Worm (Caenorhabditis elegans) whole organism, L4/young adult: ENCODE results near the gene srsx-14.

Source experiments
- dao-5 ChIP-seq: sonication (generic microtip); optimal IDR thresholded peaks from 2 replicates; lab custom pipeline; 2016; ENCODE audit warnings: missing genotype, missing genetic modification characterization, moderate library complexity, missing compliant biosample characterization
- him-1 ChIP-seq: sonication (generic microtip); optimal IDR thresholded peaks from 2 replicates; lab custom pipeline; 2016; ENCODE audit warnings: missing genotype, missing genetic modification reagents, missing genetic modification characterization, missing compliant biosample characterization

DNA sequence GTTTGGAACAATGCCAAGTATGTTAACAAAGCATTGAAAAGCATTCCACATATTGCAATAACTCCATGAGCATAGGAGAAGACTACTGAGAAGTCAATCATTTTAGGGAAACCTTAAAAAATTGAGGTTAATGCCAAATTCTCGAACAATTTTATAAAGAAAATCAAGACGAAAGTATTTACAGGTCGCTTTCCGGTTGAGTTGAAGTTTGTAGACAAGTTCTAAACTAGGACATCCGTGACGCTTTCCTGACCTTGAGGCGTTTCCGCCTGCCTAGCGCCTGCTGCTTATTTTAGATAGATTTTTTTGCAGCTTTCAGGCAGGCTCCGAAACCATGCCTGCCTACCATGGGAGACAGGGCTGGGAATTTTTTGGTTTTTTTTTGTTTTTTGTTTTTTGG, 8.6 kb upstream of the srsx-14 start, which contains the start of gene srd-13:
- TF ChIP-seq him-1 (tag; lab: Kevin White, UChicago) (no peak), dao-5 (tag; lab: Kevin White, UChicago) (no peak)
